Fruit fly (Drosophila melanogaster) whole organism, embryonic: Measurements from ENCODE around the gene Tsen34.

Source experiments
- Antp ChIP-seq: fragments of 200-800 bp; sonication (Bioruptor generic); optimal IDR thresholded peaks from 3 replicates; lab custom pipeline; 2016; ENCODE audit warnings: missing biosample characterization, missing genetic modification characterization
- Bgb ChIP-seq: fragments of 200-800 bp; sonication (Bioruptor generic); IDR thresholded peaks from 2 replicates; pipeline ENCODE4 v1.3.6; 2022; ENCODE audit warnings: missing biosample characterization, missing genetic modification characterization; ENCODE audit not compliant: partially characterized antibody
- CG11085 ChIP-seq: fragments of 200-800 bp; sonication (Bioruptor generic); IDR thresholded peaks from 2 replicates; pipeline ENCODE4 v1.3.6; 2022; ENCODE audit warnings: missing biosample characterization, missing genetic modification characterization
- CG12942 ChIP-seq: fragments of 200-800 bp; sonication (Bioruptor generic); optimal IDR thresholded peaks from 3 replicates; lab custom pipeline; 2016; ENCODE audit warnings: missing biosample characterization, missing genetic modification characterization
- CG16863 ChIP-seq: fragments of 200-800 bp; sonication (Bioruptor generic); optimal IDR thresholded peaks from 3 replicates; lab custom pipeline; 2016; ENCODE audit warnings: missing biosample characterization, missing genetic modification characterization
- CG17385 ChIP-seq: fragments of 200-800 bp; sonication (Bioruptor generic); optimal IDR thresholded peaks from 3 replicates; lab custom pipeline; 2018; ENCODE audit warnings: missing biosample characterization, mild to moderate bottlenecking, missing genetic modification characterization
- CG2199 ChIP-seq: fragments of 200-800 bp; sonication (Bioruptor generic); IDR thresholded peaks from 3 replicates; pipeline ENCODE4 v1.3.6; 2022; ENCODE audit warnings: missing biosample characterization, missing genetic modification characterization
- CG3407 ChIP-seq: fragments of 200-800 bp; sonication (Bioruptor generic); optimal IDR thresholded peaks from 2 replicates; lab custom pipeline; 2018; ENCODE audit warnings: missing biosample characterization, mild to moderate bottlenecking, missing genetic modification characterization
- CG4820 ChIP-seq: fragments of 200-800 bp; sonication (Bioruptor generic); optimal IDR thresholded peaks from 3 replicates; lab custom pipeline; 2016; ENCODE audit warnings: missing biosample characterization, missing genetic modification characterization
- CG5180 ChIP-seq: fragments of 200-800 bp; sonication (Bioruptor generic); optimal IDR thresholded peaks from 3 replicates; lab custom pipeline; 2017; ENCODE audit warnings: missing biosample characterization, missing genetic modification characterization, mild to moderate bottlenecking, moderate library complexity, missing genetic modification reagents
- CG5245 ChIP-seq: fragments of 200-800 bp; sonication (Bioruptor generic); optimal IDR thresholded peaks from 3 replicates; lab custom pipeline; 2016; ENCODE audit warnings: missing biosample characterization, missing genetic modification characterization
- CG6272 ChIP-seq: fragments of 200-800 bp; sonication (Bioruptor generic); IDR thresholded peaks from 2 replicates; pipeline ENCODE4 v1.3.6; 2022; ENCODE audit warnings: missing biosample characterization, missing genetic modification characterization
- CG8359 ChIP-seq: fragments of 200-800 bp; sonication (Bioruptor generic); optimal IDR thresholded peaks from 2 replicates; lab custom pipeline; 2017; ENCODE audit warnings: missing biosample characterization, mild to moderate bottlenecking, missing genetic modification characterization, borderline replicate concordance
- D ChIP-seq, 2 experiments: fragments of 200-800 bp in 1 of 2; fragments of >200 bp in 1 of 2; sonication (Bioruptor generic) in 1 of 2; optimal IDR thresholded peaks; 2 replicates in 1 of 2; 3 replicates in 1 of 2; lab custom pipeline; 2017; ENCODE audit warnings: mild to moderate bottlenecking in 1 of 2, missing biosample characterization in 1 of 2, missing genetic modification characterization in 1 of 2, missing genetic modification reagents in 1 of 2
- Dip2 ChIP-seq: fragments of 200-800 bp; sonication (Bioruptor generic); IDR thresholded peaks from 2 replicates; pipeline ENCODE4 v1.3.6; 2022; ENCODE audit warnings: missing biosample characterization, missing genetic modification characterization
- Fer2 ChIP-seq: fragments of 200-800 bp; sonication (Bioruptor generic); optimal IDR thresholded peaks from 2 replicates; lab custom pipeline; 2018; ENCODE audit warnings: missing biosample characterization, mild to moderate bottlenecking, missing genetic modification characterization, moderate library complexity
- Fer3 ChIP-seq: fragments of 200-800 bp; sonication (Bioruptor generic); optimal IDR thresholded peaks from 2 replicates; lab custom pipeline; 2018; ENCODE audit warnings: missing biosample characterization, mild to moderate bottlenecking, missing genetic modification characterization, moderate library complexity
- GATAe ChIP-seq: fragments of 200-800 bp; sonication (Bioruptor generic); conservative IDR thresholded peaks from 2 replicates; pipeline ENCODE4 v1.3.6; 2022; ENCODE audit warnings: missing biosample characterization, missing genetic modification characterization
- HmgD ChIP-seq: fragments of 200-800 bp; sonication (Bioruptor generic); optimal IDR thresholded peaks from 3 replicates; lab custom pipeline; 2016; ENCODE audit warnings: missing biosample characterization, missing genetic modification characterization
- Hr39 ChIP-seq: fragments of >200 bp; optimal IDR thresholded peaks from 2 replicates; lab custom pipeline; 2017
- Kr ChIP-seq: fragments of 200-800 bp; sonication (Bioruptor generic); optimal IDR thresholded peaks from 2 replicates; lab custom pipeline; 2017; ENCODE audit warnings: missing biosample characterization, mild to moderate bottlenecking, missing genetic modification characterization
- MESR4 ChIP-seq: fragments of 200-800 bp; sonication (Bioruptor generic); optimal IDR thresholded peaks from 2 replicates; lab custom pipeline; 2018; ENCODE audit warnings: missing biosample characterization, mild to moderate bottlenecking, missing genetic modification characterization, moderate library complexity
- NC2β ChIP-seq: fragments of 200-800 bp; sonication (Bioruptor generic); optimal IDR thresholded peaks from 2 replicates; lab custom pipeline; 2016; ENCODE audit warnings: missing biosample characterization, missing genetic modification characterization
- Ravus ChIP-seq: fragments of 200-800 bp; sonication (Bioruptor generic); IDR thresholded peaks from 2 replicates; pipeline ENCODE4 v1.3.6; 2022; ENCODE audit warnings: missing biosample characterization, missing genetic modification characterization
- Spps ChIP-seq: fragments of 200-800 bp; sonication (Bioruptor generic); optimal IDR thresholded peaks from 2 replicates; lab custom pipeline; 2018; ENCODE audit warnings: missing biosample characterization, mild to moderate bottlenecking, missing genetic modification characterization
- Stat92E ChIP-seq, 3 experiments: fragments of >200 bp in 2 of 3; fragments of 200-800 bp in 1 of 3; sonication (Bioruptor generic) in 1 of 3; optimal IDR thresholded peaks; 2 replicates each; lab custom pipeline; 2017 to 2019; ENCODE audit warnings: missing biosample characterization in 3 of 3, missing genetic modification characterization in 3 of 3, mild to moderate bottlenecking in 1 of 3, moderate library complexity in 1 of 3
- ash1 ChIP-seq: fragments of 200-800 bp; sonication (Bioruptor generic); optimal IDR thresholded peaks from 2 replicates; lab custom pipeline; 2018; ENCODE audit warnings: missing biosample characterization, mild to moderate bottlenecking, missing genetic modification characterization
- bab2 ChIP-seq: fragments of 200-800 bp; sonication (Bioruptor generic); optimal IDR thresholded peaks from 2 replicates; lab custom pipeline; 2016; ENCODE audit warnings: missing biosample characterization, missing genetic modification characterization
- br ChIP-seq: fragments of >200 bp; optimal IDR thresholded peaks from 2 replicates; lab custom pipeline; 2017
- da ChIP-seq: fragments of 200-800 bp; sonication (Bioruptor generic); optimal IDR thresholded peaks from 2 replicates; lab custom pipeline; 2016; ENCODE audit warnings: missing biosample characterization, missing genetic modification characterization
- ftz-f1 ChIP-seq: fragments of 200-800 bp; sonication (Bioruptor generic); optimal IDR thresholded peaks from 2 replicates; lab custom pipeline; 2016; ENCODE audit warnings: missing biosample characterization, missing genetic modification characterization
- grau ChIP-seq: fragments of 200-800 bp; optimal IDR thresholded peaks from 3 replicates; lab custom pipeline; 2019; ENCODE audit warnings: missing biosample characterization, mild to moderate bottlenecking, missing genetic modification characterization, moderate library complexity
- hkb ChIP-seq, 2 experiments: fragments of 200-800 bp in 1 of 2; fragments of >200 bp in 1 of 2; sonication (Bioruptor generic) in 1 of 2; IDR thresholded peaks in 1 of 2; optimal IDR thresholded peaks in 1 of 2; 2 replicates each; pipeline versions ENCODE4 v1.3.6 to Lab custom; 2017 to 2022; ENCODE audit warnings: missing biosample characterization in 1 of 2, missing genetic modification characterization in 1 of 2
- ind ChIP-seq: fragments of 200-800 bp; sonication (Bioruptor generic); optimal IDR thresholded peaks from 3 replicates; lab custom pipeline; 2016; ENCODE audit warnings: missing biosample characterization, missing genetic modification characterization
- jigr1 ChIP-seq: fragments of 200-800 bp; sonication (Bioruptor generic); IDR thresholded peaks from 3 replicates; pipeline ENCODE4 v1.3.6; 2022; ENCODE audit warnings: missing biosample characterization, missing genetic modification characterization
- mld ChIP-seq: fragments of 200-800 bp; sonication (Bioruptor generic); IDR thresholded peaks from 3 replicates; pipeline ENCODE4 v1.3.6; 2022; ENCODE audit warnings: missing biosample characterization, missing genetic modification characterization; ENCODE audit not compliant: partially characterized antibody
- nerfin-1 ChIP-seq: fragments of 200-800 bp; sonication (Bioruptor generic); optimal IDR thresholded peaks from 3 replicates; lab custom pipeline; 2019; ENCODE audit warnings: missing biosample characterization, mild to moderate bottlenecking, missing genetic modification characterization, moderate library complexity
- oc ChIP-seq: fragments of 200-800 bp; sonication (Bioruptor generic); optimal IDR thresholded peaks from 2 replicates; lab custom pipeline; 2018; ENCODE audit warnings: missing biosample characterization, mild to moderate bottlenecking, missing genetic modification characterization, moderate library complexity
- odd ChIP-seq: fragments of 200-800 bp; sonication (Bioruptor generic); optimal IDR thresholded peaks from 2 replicates; lab custom pipeline; 2017; ENCODE audit warnings: missing biosample characterization, mild to moderate bottlenecking, missing genetic modification characterization
- org-1 ChIP-seq: fragments of 200-800 bp; sonication (Bioruptor generic); optimal IDR thresholded peaks from 2 replicates; lab custom pipeline; 2017; ENCODE audit warnings: missing biosample characterization, missing genetic modification characterization
- pnt ChIP-seq: fragments of 200-800 bp; sonication (Bioruptor generic); optimal IDR thresholded peaks from 3 replicates; lab custom pipeline; 2016; ENCODE audit warnings: missing biosample characterization, missing genetic modification characterization
- run ChIP-seq: fragments of 200-800 bp; sonication (Bioruptor generic); optimal IDR thresholded peaks from 3 replicates; lab custom pipeline; 2018; ENCODE audit warnings: missing biosample characterization, mild to moderate bottlenecking, missing genetic modification characterization
- sc ChIP-seq, 3 experiments: fragments of >200 bp in 2 of 3; fragments of 200-800 bp in 1 of 3; sonication (Bioruptor generic) in 1 of 3; optimal IDR thresholded peaks; 2 replicates in 2 of 3; 3 replicates in 1 of 3; lab custom pipeline; 2017; ENCODE audit warnings: mild to moderate bottlenecking in 1 of 3, missing biosample characterization in 1 of 3, missing genetic modification characterization in 1 of 3, missing genetic modification reagents in 1 of 3
- sd ChIP-seq: fragments of 200-800 bp; sonication (Bioruptor generic); optimal IDR thresholded peaks from 3 replicates; lab custom pipeline; 2018; ENCODE audit warnings: missing biosample characterization, mild to moderate bottlenecking, missing genetic modification characterization, moderate library complexity
- sens ChIP-seq: fragments of 200-800 bp; sonication (Bioruptor generic); peaks from one replicate; lab custom pipeline; 2016; ENCODE audit warnings: missing biosample characterization, missing genetic modification characterization
- slbo ChIP-seq: fragments of 200-800 bp; sonication (Bioruptor generic); IDR thresholded peaks from 2 replicates; pipeline ENCODE4 v1.3.6; 2022; ENCODE audit warnings: missing biosample characterization, missing genetic modification characterization
- tgo ChIP-seq: fragments of 200-800 bp; sonication (Bioruptor generic); IDR thresholded peaks from 3 replicates; pipeline ENCODE4 v1.3.6; 2022; ENCODE audit warnings: missing biosample characterization, missing genetic modification characterization
- trh ChIP-seq: fragments of 200-800 bp; sonication (Bioruptor generic); optimal IDR thresholded peaks from 2 replicates; lab custom pipeline; 2016; ENCODE audit warnings: missing biosample characterization, missing genetic modification characterization
- zen2 ChIP-seq: fragments of 200-800 bp; sonication (Bioruptor generic); IDR thresholded peaks from 3 replicates; pipeline ENCODE4 v1.3.6; 2022; ENCODE audit warnings: missing biosample characterization, missing genetic modification characterization; ENCODE audit not compliant: partially characterized antibody

The Tsen34 gene

dm6 chr3L:14790127-14790589, 28.5 kb upstream of the Tsen34 start (continued):
- TF ChIP-seq Bgb (GFP tag; lab: Robert Waterston, UW) (peak; percentile 80), mld (GFP tag; lab: Robert Waterston, UW) (peak; percentile 74; the same call in 2 of the 3 replicates), odd (no peak), oc (tag; lab: Kevin White, UChicago) (no peak), CG3407 (peak; percentile 16), Hr39 (lab: Kevin White, UChicago) (peak; percentile 72), GATAe (GFP tag; lab: Robert Waterston, UW) (no peak; the same call in 1 of the 2 replicates), trh (GFP tag; lab: Kevin White, UChicago) (peak; percentile 53), sens (peak; percentile 98), slbo (peak; percentile 87), CG11085 (peak; percentile 71), CG6272 (GFP tag; lab: Robert Waterston, UW) (peak; percentile 77; the same call in 1 of the 2 replicates), ftz-f1 (GFP tag; lab: Kevin White, UChicago) (peak; percentile 37), bab2 (GFP tag; lab: Kevin White, UChicago) (peak; percentile 79), jigr1 (no peak), CG8359 (peak; percentile 43), HmgD (GFP tag; lab: Kevin White, UChicago) (peak; percentile 88), Stat92E (GFP tag; optimal IDR thresholded peaks at IDR 0.05; lab: Kevin White, UChicago) (no peak), CG5180 (GFP tag; lab: Kevin White, UChicago) (peak; percentile 48), org-1 (GFP tag; lab: Kevin White, UChicago) (peak; percentile 70), CG17385 (GFP tag; lab: Kevin White, UChicago) (peak; percentile 67), sc (optimal IDR thresholded peaks at IDR 0.05; lab: Kevin White, UChicago) (no peak), sc (GFP tag; optimal IDR thresholded peaks at IDR 0.05; lab: Kevin White, UChicago) (no peak), da (GFP tag; lab: Kevin White, UChicago) (peak; percentile 62), CG2199 (GFP tag; lab: Robert Waterston, UW) (0 out of 3 replicates have a peak, but pooled peaks have one; percentile 64), NC2β (GFP tag; lab: Kevin White, UChicago) (peak; percentile 80), Antp (GFP tag; lab: Kevin White, UChicago) (peak; percentile 89), grau (tag; lab: Kevin White, UChicago) (peak; percentile 67), zen2 (GFP tag; lab: Robert Waterston, UW) (peak; percentile 77; the same call in 2 of the 3 replicates), Fer3 (tag; lab: Kevin White, UChicago) (peak; percentile 74), D (optimal IDR thresholded peaks at IDR 0.05; lab: Kevin White, UChicago) (no peak), D (GFP tag; optimal IDR thresholded peaks at IDR 0.05; lab: Kevin White, UChicago) (peak; percentile 26), ind (GFP tag; lab: Kevin White, UChicago) (peak; percentile 82), CG5245 (GFP tag; lab: Kevin White, UChicago) (peak; percentile 63), sd (no peak), run (tag; lab: Kevin White, UChicago) (peak; percentile 8), Kr (no peak), CG4820 (GFP tag; lab: Kevin White, UChicago) (peak; percentile 66), pnt (peak; percentile 61), Ravus (GFP tag; lab: Robert Waterston, UW) (no peak), CG16863 (peak; percentile 80), hkb (optimal IDR thresholded peaks at IDR 0.05; lab: Kevin White, UChicago) (peak; percentile 47), hkb (GFP tag; IDR thresholded peaks at IDR 0.05; lab: Robert Waterston, UW) (peak; percentile 69), tgo (GFP tag; lab: Robert Waterston, UW) (peak; percentile 78), br (lab: Kevin White, UChicago) (no peak), nerfin-1 (tag; lab: Kevin White, UChicago) (no peak), Dip2 (GFP tag; lab: Robert Waterston, UW) (no peak), ash1 (GFP tag; lab: Kevin White, UChicago) (no peak), Spps (tag; lab: Kevin White, UChicago) (peak; percentile 10), CG12942 (GFP tag; lab: Kevin White, UChicago) (peak; percentile 82), MESR4 (GFP tag; lab: Kevin White, UChicago) (peak; percentile 89), Fer2 (tag; lab: Kevin White, UChicago) (peak; percentile 54)
